Fruit fly (Drosophila melanogaster) whole organism, embryonic: Measurements from ENCODE around the gene CG1074.

Source experiments
- Antp ChIP-seq: fragments of 200-800 bp; sonication (Bioruptor generic); optimal IDR thresholded peaks from 3 replicates; lab custom pipeline; 2016; ENCODE audit warnings: missing biosample characterization, missing genetic modification characterization
- CG10147 ChIP-seq: fragments of 200-800 bp; sonication (Bioruptor generic); optimal IDR thresholded peaks from 2 replicates; lab custom pipeline; 2019; ENCODE audit warnings: missing biosample characterization, mild to moderate bottlenecking, missing genetic modification characterization, moderate library complexity
- CG12299 ChIP-seq: fragments of 200-800 bp; sonication (Bioruptor generic); optimal IDR thresholded peaks from 2 replicates; lab custom pipeline; 2018; ENCODE audit warnings: missing biosample characterization, mild to moderate bottlenecking, missing genetic modification characterization
- CG15269 ChIP-seq: fragments of 200-800 bp; sonication (Bioruptor generic); optimal IDR thresholded peaks from 2 replicates; lab custom pipeline; 2018; ENCODE audit warnings: missing biosample characterization, mild to moderate bottlenecking, missing genetic modification characterization, moderate library complexity
- CG15479 ChIP-seq: fragments of 200-800 bp; sonication (Bioruptor generic); optimal IDR thresholded peaks from 3 replicates; lab custom pipeline; 2019; ENCODE audit warnings: missing biosample characterization, mild to moderate bottlenecking, missing genetic modification characterization, moderate library complexity
- CG1603 ChIP-seq: fragments of 200-800 bp; sonication (Bioruptor generic); optimal IDR thresholded peaks from 2 replicates; lab custom pipeline; 2019; ENCODE audit warnings: missing biosample characterization, mild to moderate bottlenecking, missing genetic modification characterization, moderate library complexity
- CG17568 ChIP-seq: fragments of 200-800 bp; sonication (Bioruptor generic); optimal IDR thresholded peaks from 2 replicates; lab custom pipeline; 2018; ENCODE audit warnings: missing biosample characterization, mild to moderate bottlenecking, missing genetic modification characterization, moderate library complexity
- CG17912 ChIP-seq: fragments of 200-800 bp; sonication (Bioruptor generic); optimal IDR thresholded peaks from 2 replicates; lab custom pipeline; 2018; ENCODE audit warnings: missing biosample characterization, mild to moderate bottlenecking, missing genetic modification characterization
- CG2199 ChIP-seq: fragments of 200-800 bp; sonication (Bioruptor generic); IDR thresholded peaks from 3 replicates; pipeline ENCODE4 v1.3.6; 2022; ENCODE audit warnings: missing biosample characterization, missing genetic modification characterization
- CG2712 ChIP-seq: fragments of 200-800 bp; optimal IDR thresholded peaks from 3 replicates; lab custom pipeline; 2019; ENCODE audit warnings: missing biosample characterization, mild to moderate bottlenecking, missing genetic modification characterization, moderate library complexity
- CG34376 ChIP-seq: fragments of 200-800 bp; sonication (Bioruptor generic); optimal IDR thresholded peaks from 2 replicates; lab custom pipeline; 2018; ENCODE audit warnings: missing biosample characterization, mild to moderate bottlenecking, missing genetic modification characterization
- CG43689 ChIP-seq: fragments of 200-800 bp; sonication (Bioruptor generic); IDR thresholded peaks from 2 replicates; pipeline ENCODE4 v1.3.6; 2022; ENCODE audit warnings: missing biosample characterization, missing genetic modification characterization
- CG6654 ChIP-seq: fragments of 200-800 bp; sonication (Bioruptor generic); optimal IDR thresholded peaks from 2 replicates; lab custom pipeline; 2017; ENCODE audit warnings: missing biosample characterization, mild to moderate bottlenecking, missing genetic modification characterization
- CG7786 ChIP-seq: fragments of 200-800 bp; sonication (Bioruptor generic); optimal IDR thresholded peaks from 2 replicates; lab custom pipeline; 2016; ENCODE audit warnings: missing biosample characterization, missing genetic modification characterization
- CG9876 ChIP-seq: fragments of 200-800 bp; sonication (Bioruptor generic); optimal IDR thresholded peaks from 2 replicates; lab custom pipeline; 2016; ENCODE audit warnings: missing biosample characterization, missing genetic modification characterization
- D19B ChIP-seq: fragments of 200-800 bp; sonication (Bioruptor generic); optimal IDR thresholded peaks from 2 replicates; lab custom pipeline; 2017; ENCODE audit warnings: missing biosample characterization, mild to moderate bottlenecking, missing genetic modification characterization
- Dbx ChIP-seq: fragments of 200-800 bp; sonication (Bioruptor generic); IDR thresholded peaks from 3 replicates; pipeline ENCODE4 v1.3.6; 2022; ENCODE audit warnings: missing biosample characterization, missing genetic modification characterization
- H2.0 ChIP-seq: fragments of 200-800 bp; sonication (Bioruptor generic); IDR thresholded peaks from 2 replicates; pipeline ENCODE4 v1.3.6; 2022; ENCODE audit warnings: missing biosample characterization, missing genetic modification characterization
- Med ChIP-seq: fragments of 200-800 bp; sonication (Bioruptor generic); peaks from one replicate; lab custom pipeline; 2016; ENCODE audit warnings: missing biosample characterization, missing genetic modification characterization, mild to moderate bottlenecking, inconsistent platforms, moderate library complexity
- Neu2 ChIP-seq: fragments of 200-800 bp; sonication (Bioruptor generic); optimal IDR thresholded peaks from 3 replicates; lab custom pipeline; 2016; ENCODE audit warnings: missing biosample characterization, missing genetic modification characterization, borderline replicate concordance
- Nf-YA ChIP-seq: fragments of 200-800 bp; sonication (Bioruptor generic); IDR thresholded peaks from 2 replicates; pipeline ENCODE4 v1.3.6; 2022; ENCODE audit warnings: missing biosample characterization, missing genetic modification characterization
- Pdp1 ChIP-seq, 2 experiments: fragments of 200-800 bp; sonication (Bioruptor generic); optimal IDR thresholded peaks; 3 replicates each; lab custom pipeline; 2016; ENCODE audit warnings: missing biosample characterization in 2 of 2, missing genetic modification characterization in 2 of 2, mild to moderate bottlenecking in 1 of 2, moderate library complexity in 1 of 2
- Poxn ChIP-seq: fragments of 200-800 bp; sonication (Bioruptor generic); IDR thresholded peaks from 2 replicates; pipeline ENCODE4 v1.3.6; 2022; ENCODE audit warnings: missing biosample characterization, missing genetic modification characterization
- Side ChIP-seq: fragments of 200-800 bp; sonication (Bioruptor generic); optimal IDR thresholded peaks from 2 replicates; lab custom pipeline; 2016; ENCODE audit warnings: missing biosample characterization, missing genetic modification characterization
- Six4 ChIP-seq: fragments of 200-800 bp; sonication (Bioruptor generic); optimal IDR thresholded peaks from 2 replicates; lab custom pipeline; 2016; ENCODE audit warnings: missing biosample characterization, missing genetic modification characterization
- Spps ChIP-seq: fragments of 200-800 bp; sonication (Bioruptor generic); optimal IDR thresholded peaks from 2 replicates; lab custom pipeline; 2018; ENCODE audit warnings: missing biosample characterization, mild to moderate bottlenecking, missing genetic modification characterization
- Vsx1 ChIP-seq: fragments of 200-800 bp; sonication (Bioruptor generic); optimal IDR thresholded peaks from 2 replicates; lab custom pipeline; 2017; ENCODE audit warnings: missing biosample characterization, mild to moderate bottlenecking, missing genetic modification characterization, missing genetic modification reagents
- amos ChIP-seq: fragments of 200-800 bp; sonication (Bioruptor generic); IDR thresholded peaks from 2 replicates; pipeline ENCODE4 v1.3.6; 2022; ENCODE audit warnings: missing biosample characterization, missing genetic modification characterization; ENCODE audit not compliant: partially characterized antibody
- bbx ChIP-seq: fragments of 200-800 bp; sonication (Bioruptor generic); IDR thresholded peaks from 2 replicates; pipeline ENCODE4 v1.3.6; 2022; ENCODE audit warnings: missing biosample characterization, missing genetic modification characterization; ENCODE audit not compliant: partially characterized antibody
- bcd ChIP-seq: fragments of 200-800 bp; sonication (Bioruptor generic); optimal IDR thresholded peaks from 2 replicates; lab custom pipeline; 2017; ENCODE audit warnings: missing biosample characterization, mild to moderate bottlenecking, missing genetic modification characterization
- chinmo ChIP-seq: fragments of 200-800 bp; sonication (Bioruptor generic); IDR thresholded peaks from 4 replicates; pipeline ENCODE4 v1.3.6; 2022; ENCODE audit warnings: missing biosample characterization, missing genetic modification characterization; ENCODE audit not compliant: partially characterized antibody
- crol ChIP-seq: fragments of 200-800 bp; sonication (Bioruptor generic); IDR thresholded peaks from 2 replicates; pipeline ENCODE4 v1.3.6; 2022; ENCODE audit warnings: missing biosample characterization, missing genetic modification characterization
- cwo ChIP-seq: fragments of 200-800 bp; sonication (Bioruptor generic); optimal IDR thresholded peaks from 3 replicates; lab custom pipeline; 2017; ENCODE audit warnings: missing biosample characterization, missing genetic modification characterization, mild to moderate bottlenecking, moderate library complexity, missing genetic modification reagents
- dysf ChIP-seq: fragments of 200-800 bp; sonication (Bioruptor generic); IDR thresholded peaks from 3 replicates; pipeline ENCODE4 v1.3.6; 2022; ENCODE audit warnings: missing biosample characterization, missing genetic modification characterization
- en ChIP-seq: fragments of 200-800 bp; sonication (Bioruptor generic); optimal IDR thresholded peaks from 2 replicates; lab custom pipeline; 2016; ENCODE audit warnings: missing biosample characterization, missing genetic modification characterization
- exex ChIP-seq: fragments of 200-800 bp; sonication (Bioruptor generic); optimal IDR thresholded peaks from 4 replicates; lab custom pipeline; 2018; ENCODE audit warnings: missing biosample characterization, mild to moderate bottlenecking, missing genetic modification characterization, moderate library complexity
- fd102C ChIP-seq: fragments of 200-800 bp; sonication (Bioruptor generic); optimal IDR thresholded peaks from 2 replicates; lab custom pipeline; 2018; ENCODE audit warnings: missing biosample characterization, mild to moderate bottlenecking, missing genetic modification characterization, moderate library complexity
- grn ChIP-seq: fragments of 200-800 bp; sonication (Bioruptor generic); optimal IDR thresholded peaks from 3 replicates; lab custom pipeline; 2017; ENCODE audit warnings: missing biosample characterization, missing genetic modification characterization
- gsb-n ChIP-seq: fragments of 200-800 bp; sonication (Bioruptor generic); optimal IDR thresholded peaks from 3 replicates; lab custom pipeline; 2018; ENCODE audit warnings: missing biosample characterization, mild to moderate bottlenecking, missing genetic modification characterization
- insv ChIP-seq, 2 experiments: fragments of 200-800 bp; sonication (Bioruptor generic); optimal IDR thresholded peaks; 3 replicates each; lab custom pipeline; 2016 to 2018; ENCODE audit warnings: missing biosample characterization in 2 of 2, missing genetic modification characterization in 2 of 2
- lbe ChIP-seq: fragments of 200-800 bp; sonication (Bioruptor generic); optimal IDR thresholded peaks from 2 replicates; lab custom pipeline; 2016; ENCODE audit warnings: missing biosample characterization, mild to moderate bottlenecking, missing genetic modification characterization
- mirr ChIP-seq: fragments of 200-800 bp; sonication (Bioruptor generic); optimal IDR thresholded peaks from 3 replicates; lab custom pipeline; 2018; ENCODE audit warnings: missing biosample characterization, mild to moderate bottlenecking, missing genetic modification characterization
- peb ChIP-seq: fragments of 200-800 bp; sonication (Bioruptor generic); IDR thresholded peaks from 2 replicates; pipeline ENCODE4 v1.3.6; 2022; ENCODE audit warnings: missing biosample characterization, missing genetic modification characterization
- rib ChIP-seq: fragments of 200-800 bp; sonication (Bioruptor generic); IDR thresholded peaks from 2 replicates; pipeline ENCODE4 v1.3.6; 2022; ENCODE audit warnings: missing biosample characterization, missing genetic modification characterization
- row ChIP-seq: fragments of 200-800 bp; sonication (Bioruptor generic); IDR thresholded peaks from 3 replicates; pipeline ENCODE4 v1.3.6; 2022; ENCODE audit warnings: missing biosample characterization, missing genetic modification characterization
- sd ChIP-seq: fragments of 200-800 bp; sonication (Bioruptor generic); optimal IDR thresholded peaks from 3 replicates; lab custom pipeline; 2018; ENCODE audit warnings: missing biosample characterization, mild to moderate bottlenecking, missing genetic modification characterization, moderate library complexity
- so ChIP-seq: fragments of 200-800 bp; sonication (Bioruptor generic); IDR thresholded peaks from 3 replicates; pipeline ENCODE4 v1.3.6; 2022; ENCODE audit warnings: missing biosample characterization, missing genetic modification characterization
- usp ChIP-seq: fragments of >200 bp; optimal IDR thresholded peaks from 2 replicates; lab custom pipeline; 2017; ENCODE audit warnings: missing biosample characterization, missing genetic modification characterization
- vfl ChIP-seq: fragments of 200-800 bp; sonication (Bioruptor generic); optimal IDR thresholded peaks from 2 replicates; lab custom pipeline; 2016; ENCODE audit warnings: missing biosample characterization, missing genetic modification characterization
- wor ChIP-seq: fragments of 200-800 bp; sonication (Bioruptor generic); IDR thresholded peaks from 2 replicates; pipeline ENCODE4 v1.3.6; 2022; ENCODE audit warnings: missing biosample characterization, missing genetic modification characterization

CG1074 gene

DNA sequence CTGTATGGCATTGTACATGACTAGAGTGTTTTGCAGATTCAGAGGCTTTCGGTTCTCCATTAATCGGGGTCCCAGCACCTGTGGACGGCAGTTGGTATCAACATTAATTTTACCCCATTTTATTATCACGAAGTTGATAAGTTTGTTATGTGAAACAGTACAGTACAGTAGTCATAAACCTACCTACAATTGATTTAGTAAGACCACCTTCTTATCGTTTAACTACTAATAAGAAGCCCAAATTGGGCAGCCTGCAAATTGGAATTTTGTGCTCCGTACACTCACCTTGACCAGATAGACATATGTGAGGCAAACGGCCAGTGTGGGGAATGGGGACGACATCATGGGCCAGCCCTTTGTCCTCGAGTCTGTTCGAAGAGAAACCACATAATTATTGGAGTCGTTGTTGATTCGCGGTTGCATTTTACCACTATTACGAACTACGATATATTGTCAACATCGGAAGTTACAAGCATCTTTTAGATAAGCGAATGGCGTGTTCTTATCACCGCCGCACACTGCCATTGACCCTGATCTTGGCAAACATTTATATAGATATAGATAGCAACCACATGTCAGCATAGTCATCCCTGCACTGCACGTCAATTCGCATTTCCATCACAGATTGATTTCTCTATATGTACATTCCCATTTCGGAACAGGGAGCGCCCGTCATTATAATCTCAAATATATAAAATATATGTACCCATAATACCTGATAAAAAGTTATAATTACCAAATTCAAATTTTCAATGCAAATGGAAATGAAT is 12.9 kb downstream of the CG1074 start:
- TF ChIP-seq crol (GFP tag; lab: Robert Waterston, UW) = no peak
- peak; percentile 39 for TF ChIP-seq sd
- TF ChIP-seq Vsx1 (GFP tag; lab: Kevin White, UChicago) = no peak
- no peak for TF ChIP-seq amos (GFP tag; lab: Robert Waterston, UW)
- TF ChIP-seq Poxn = no peak
- no peak for TF ChIP-seq peb (GFP tag; lab: Robert Waterston, UW)
- no peak for TF ChIP-seq Antp (GFP tag; lab: Kevin White, UChicago)
- peak; percentile 2 for TF ChIP-seq CG34376 (GFP tag; lab: Kevin White, UChicago)
- no peak for TF ChIP-seq cwo (GFP tag; lab: Kevin White, UChicago)
- no peak for TF ChIP-seq Side
- TF ChIP-seq CG2712 = no peak
- no peak for TF ChIP-seq CG2199 (GFP tag; lab: Robert Waterston, UW)
- no peak for TF ChIP-seq wor
- TF ChIP-seq CG43689 (GFP tag; lab: Robert Waterston, UW) = no peak
- no peak for TF ChIP-seq Nf-YA
- no peak for TF ChIP-seq CG7786 (GFP tag; lab: Kevin White, UChicago)
- TF ChIP-seq rib (GFP tag; lab: Robert Waterston, UW) = no peak
- TF ChIP-seq insv (GFP tag; optimal IDR thresholded peaks at IDR 0.05; lab: Kevin White, UChicago) = no peak
- TF ChIP-seq gsb-n = no peak
- no peak for TF ChIP-seq CG10147 (GFP tag; lab: Kevin White, UChicago)
- TF ChIP-seq lbe = no peak
- TF ChIP-seq CG9876 (GFP tag; lab: Kevin White, UChicago) = no peak
- no peak for TF ChIP-seq D19B (GFP tag; lab: Kevin White, UChicago)
- no peak for TF ChIP-seq fd102C
- 0 out of 4 replicates have a peak, but pooled peaks have one; percentile 24 for TF ChIP-seq chinmo (GFP tag; lab: Robert Waterston, UW)
- TF ChIP-seq mirr = peak; percentile 83
- TF ChIP-seq CG17912 (GFP tag; lab: Kevin White, UChicago) = no peak
- TF ChIP-seq dysf = no peak
- TF ChIP-seq bcd (GFP tag; lab: Kevin White, UChicago) = no peak
- no peak for TF ChIP-seq CG1603
- no peak for TF ChIP-seq Dbx (GFP tag; lab: Robert Waterston, UW)
- TF ChIP-seq Med = peak; percentile 33
- no peak for TF ChIP-seq CG17568
- no peak for TF ChIP-seq so (GFP tag; lab: Robert Waterston, UW)
- TF ChIP-seq bbx (GFP tag; lab: Robert Waterston, UW) = no peak
- no peak for TF ChIP-seq H2.0 (GFP tag; lab: Robert Waterston, UW)
- TF ChIP-seq Neu2 = no peak
- peak; percentile 12 for TF ChIP-seq CG15479 (GFP tag; lab: Kevin White, UChicago)
- TF ChIP-seq row = no peak
- no peak for TF ChIP-seq vfl (GFP tag; lab: Kevin White, UChicago)
- TF ChIP-seq CG12299 (tag; lab: Kevin White, UChicago) = no peak
- no peak for TF ChIP-seq usp (GFP tag; lab: Kevin White, UChicago)
- peak; percentile 83 for TF ChIP-seq exex
- TF ChIP-seq grn (GFP tag; lab: Kevin White, UChicago) = no peak
- TF ChIP-seq Pdp1 (GFP tag; optimal IDR thresholded peaks at IDR 0.05; lab: Kevin White, UChicago) = peak in 1 of 2 experiments; percentile 39
- no peak for TF ChIP-seq Six4 (GFP tag; lab: Kevin White, UChicago)
- no peak for TF ChIP-seq Spps (tag; lab: Kevin White, UChicago)
- TF ChIP-seq en (GFP tag; lab: Kevin White, UChicago) = no peak
- TF ChIP-seq CG6654 (GFP tag; lab: Kevin White, UChicago) = no peak
- no peak for TF ChIP-seq CG15269 (tag; lab: Kevin White, UChicago)
